Fruit fly (Drosophila melanogaster) whole organism, wandering third instar larva: Measurements from ENCODE around the gene Pp2A-29B.

Source experiments
- CG9705 ChIP-seq: fragments of 200-800 bp; sonication (Bioruptor generic); optimal IDR thresholded peaks from 2 replicates; lab custom pipeline; 2018; ENCODE audit warnings: missing biosample characterization, mild to moderate bottlenecking, missing genetic modification characterization
- Dfd ChIP-seq: fragments of >200 bp; optimal IDR thresholded peaks from 2 replicates; lab custom pipeline; 2017; ENCODE audit warnings: missing biosample characterization, missing genetic modification characterization
- GATAd ChIP-seq: sonication (Bioruptor generic); optimal IDR thresholded peaks from 2 replicates; lab custom pipeline; 2016; ENCODE audit warnings: missing biosample characterization, missing genetic modification characterization
- Myc ChIP-seq: fragments of >200 bp; optimal IDR thresholded peaks from 2 replicates; lab custom pipeline; 2017
- N ChIP-seq: fragments of >200 bp; optimal IDR thresholded peaks from 2 replicates; lab custom pipeline; 2018; ENCODE audit warnings: missing biosample characterization, missing external identifiers, missing genetic modification characterization
- Sp1 ChIP-seq: fragments of 200-800 bp; sonication (Bioruptor generic); optimal IDR thresholded peaks from 3 replicates; lab custom pipeline; 2019; ENCODE audit warnings: missing biosample characterization, mild to moderate bottlenecking, missing genetic modification characterization, moderate library complexity
- br ChIP-seq: fragments of 200-800 bp; sonication (Bioruptor generic); optimal IDR thresholded peaks from 2 replicates; lab custom pipeline; 2016; ENCODE audit warnings: missing biosample characterization, missing genetic modification characterization
- foxo ChIP-seq, 2 experiments: fragments of 200-800 bp; sonication (Bioruptor generic); optimal IDR thresholded peaks; 2 replicates in 1 of 2; 3 replicates in 1 of 2; lab custom pipeline; 2016 to 2017; ENCODE audit warnings: missing biosample characterization in 2 of 2, missing genetic modification characterization in 2 of 2
- lola ChIP-seq: fragments of >200 bp; optimal IDR thresholded peaks from 2 replicates; lab custom pipeline; 2017; ENCODE audit warnings: missing biosample characterization, missing genetic modification characterization
- psq ChIP-seq: fragments of 200-800 bp; sonication (Bioruptor generic); optimal IDR thresholded peaks from 3 replicates; lab custom pipeline; 2017; ENCODE audit warnings: missing biosample characterization, mild to moderate bottlenecking, missing genetic modification characterization, moderate library complexity

- TF ChIP-seq foxo (GFP tag; optimal IDR thresholded peaks at IDR 0.05; lab: Kevin White, UChicago): no peak
- no peak for TF ChIP-seq GATAd
- no peak for TF ChIP-seq CG9705
- TF ChIP-seq Dfd (GFP tag; lab: Kevin White, UChicago): no peak
- no peak for TF ChIP-seq Sp1 (GFP tag; lab: Kevin White, UChicago)
- TF ChIP-seq psq (GFP tag; lab: Kevin White, UChicago): no peak
- TF ChIP-seq br: no peak
- no peak for TF ChIP-seq Myc (lab: Kevin White, UChicago)
- TF ChIP-seq N: no peak
- no peak for TF ChIP-seq lola (GFP tag; lab: Kevin White, UChicago)
These were observed 2.9 kb upstream of the Pp2A-29B start for dm6 chr2L:8362955-8363285.
